Worm (Caenorhabditis elegans): Measurements from ENCODE around the gene T28A11.20.

- TF ChIP-seq flt-1 (GFP tag; IDR thresholded peaks at IDR 0.05) (no peak), T22C8.4 (GFP tag; IDR thresholded peaks at IDR 0.05) (no peak), cog-1 (tag; optimal IDR thresholded peaks at IDR 0.05) (no peak), ref-1 (GFP tag; conservative IDR thresholded peaks at IDR 0.05) (no peak), ztf-23 (GFP tag; IDR thresholded peaks at IDR 0.05) (no peak), tab-1 (GFP tag; IDR thresholded peaks at IDR 0.05) (no peak), med-1 (GFP tag; optimal IDR thresholded peaks at IDR 0.05; ENCODE audit: insufficient read depth) (no peak), klf-2 (GFP tag; conservative IDR thresholded peaks at IDR 0.05) (no peak), ztf-29 (GFP tag; IDR thresholded peaks at IDR 0.05) (no peak)
These were observed 9.9 kb upstream of the T28A11.20 start, which contains the start of gene str-64 for ce11 chrV:3282957-3283356.
